Worm (Caenorhabditis elegans) whole organism, mixed stage, embryonic: ENCODE data around the gene F57G12.2.

Experiments used
- blmp-1 ChIP-seq: fragments of 150-350 bp; optimal IDR thresholded peaks from 2 replicates; lab custom pipeline; 2014; ENCODE audit warnings: missing biosample characterization, missing genetic modification characterization
- elt-1 ChIP-seq: sonication (generic microtip); optimal IDR thresholded peaks from 2 replicates; lab custom pipeline; 2017; ENCODE audit warnings: missing genetic modification characterization, mild to moderate bottlenecking, missing compliant biosample characterization, antibody characterized with exemption, moderate library complexity, borderline replicate concordance; ENCODE audit not compliant: insufficient read depth
- elt-3 ChIP-seq: fragments of 150-350 bp; optimal IDR thresholded peaks from 2 replicates; lab custom pipeline; 2014; ENCODE audit warnings: missing biosample characterization, missing genetic modification characterization
- hlh-1 ChIP-seq: fragments of 150-350 bp; optimal IDR thresholded peaks from 2 replicates; lab custom pipeline; 2014; ENCODE audit warnings: missing biosample characterization, missing genetic modification reagents, missing genetic modification characterization
- lsy-2 ChIP-seq: fragments of 150-350 bp; optimal IDR thresholded peaks from 2 replicates; lab custom pipeline; 2014; ENCODE audit warnings: missing biosample characterization, missing genetic modification characterization
- mab-5 ChIP-seq: fragments of 150-350 bp; optimal IDR thresholded peaks from 2 replicates; lab custom pipeline; 2014; ENCODE audit warnings: missing biosample characterization, missing genetic modification characterization
- nhr-12 ChIP-seq: fragments of 150-350 bp; optimal IDR thresholded peaks from 2 replicates; lab custom pipeline; 2014; ENCODE audit warnings: missing biosample characterization, missing genetic modification characterization
- nhr-237 ChIP-seq: fragments of 150-350 bp; optimal IDR thresholded peaks from 2 replicates; lab custom pipeline; 2014; ENCODE audit warnings: missing biosample characterization, missing genetic modification characterization
- nhr-28 ChIP-seq: fragments of 150-350 bp; optimal IDR thresholded peaks from 2 replicates; lab custom pipeline; 2014; ENCODE audit warnings: missing biosample characterization, missing genetic modification characterization
- nhr-76 ChIP-seq: sonication (generic microtip); optimal IDR thresholded peaks from 2 replicates; lab custom pipeline; 2017; ENCODE audit warnings: missing biosample characterization, missing genetic modification characterization
- sptf-1 ChIP-seq: sonication (generic microtip); optimal IDR thresholded peaks from 2 replicates; lab custom pipeline; 2017; ENCODE audit warnings: mild to moderate bottlenecking, missing genetic modification characterization, moderate library complexity, missing compliant biosample characterization
- unc-39 ChIP-seq: fragments of 150-350 bp; optimal IDR thresholded peaks from 2 replicates; lab custom pipeline; 2014; ENCODE audit warnings: missing biosample characterization, missing genetic modification characterization
- unc-62 ChIP-seq: fragments of 150-350 bp; optimal IDR thresholded peaks from 2 replicates; lab custom pipeline; 2014; ENCODE audit warnings: missing biosample characterization, missing genetic modification reagents, missing genetic modification characterization
- ztf-11 ChIP-seq: fragments of 150-350 bp; optimal IDR thresholded peaks from 2 replicates; lab custom pipeline; 2014; ENCODE audit warnings: missing biosample characterization, missing genetic modification characterization

ce11 chrX:12172482-12173134 is 12.8 kb upstream of the F57G12.2 start:
- TF ChIP-seq lsy-2 (tag; lab: Kevin White, UChicago) (no peak), sptf-1 (tag; lab: Kevin White, UChicago) (no peak), elt-1 (tag; lab: Kevin White, UChicago) (peak; percentile 92), hlh-1 (no peak), ztf-11 (tag; lab: Kevin White, UChicago) (no peak), unc-62 (GFP tag; lab: Kevin White, UChicago) (peak; percentile 18), nhr-76 (no peak), elt-3 (tag; lab: Kevin White, UChicago) (no peak), unc-39 (no peak), nhr-237 (no peak), nhr-12 (tag; lab: Kevin White, UChicago) (no peak), blmp-1 (tag; lab: Kevin White, UChicago) (no peak), nhr-28 (tag; lab: Kevin White, UChicago) (no peak), mab-5 (tag; lab: Kevin White, UChicago) (no peak)
